Fruit fly (Drosophila melanogaster) whole organism, embryonic: ENCODE results near the gene CG15536.
A peak's percentile ranks its signal among the peaks of the same experiment; 100 is the strongest.

Experiments used
- BtbVII ChIP-seq: fragments of 200-800 bp; sonication (Bioruptor generic); optimal IDR thresholded peaks from 3 replicates; lab custom pipeline; 2017; ENCODE audit warnings: missing biosample characterization, mild to moderate bottlenecking, missing genetic modification characterization
- CG11093 ChIP-seq: fragments of 200-800 bp; sonication (Bioruptor generic); IDR thresholded peaks from 3 replicates; pipeline ENCODE4 v1.3.6; 2022; ENCODE audit warnings: missing biosample characterization, missing genetic modification characterization
- CG11247 ChIP-seq: fragments of 200-800 bp; sonication (Bioruptor generic); IDR thresholded peaks from 2 replicates; pipeline ENCODE4 v1.3.6; 2022; ENCODE audit warnings: missing biosample characterization, missing genetic modification characterization
- CG11504 ChIP-seq: fragments of 200-800 bp; sonication (Bioruptor generic); optimal IDR thresholded peaks from 3 replicates; lab custom pipeline; 2019; ENCODE audit warnings: missing biosample characterization, mild to moderate bottlenecking, missing genetic modification characterization, moderate library complexity
- CG12071 ChIP-seq: fragments of 200-800 bp; sonication (Bioruptor generic); optimal IDR thresholded peaks from 3 replicates; lab custom pipeline; 2018; ENCODE audit warnings: missing biosample characterization, mild to moderate bottlenecking, missing genetic modification characterization
- CG12744 ChIP-seq: fragments of 200-800 bp; sonication (Bioruptor generic); optimal IDR thresholded peaks from 2 replicates; lab custom pipeline; 2016; ENCODE audit warnings: missing biosample characterization, missing genetic modification characterization
- CG13424 ChIP-seq: fragments of 200-800 bp; sonication (Bioruptor generic); optimal IDR thresholded peaks from 2 replicates; lab custom pipeline; 2019; ENCODE audit warnings: missing biosample characterization, mild to moderate bottlenecking, missing genetic modification characterization, moderate library complexity
- CG14441 ChIP-seq: fragments of 200-800 bp; sonication (Bioruptor generic); IDR thresholded peaks from 2 replicates; pipeline ENCODE4 v1.3.6; 2022; ENCODE audit warnings: missing biosample characterization, missing genetic modification characterization
- CG15601 ChIP-seq: fragments of 200-800 bp; sonication (Bioruptor generic); optimal IDR thresholded peaks from 3 replicates; lab custom pipeline; 2019; ENCODE audit warnings: missing biosample characterization, mild to moderate bottlenecking, missing genetic modification characterization, moderate library complexity
- CG1647 ChIP-seq: fragments of 200-800 bp; sonication (Bioruptor generic); optimal IDR thresholded peaks from 3 replicates; lab custom pipeline; 2016; ENCODE audit warnings: missing biosample characterization, missing genetic modification characterization
- CG17361 ChIP-seq: fragments of 200-800 bp; sonication (Bioruptor generic); IDR thresholded peaks from 3 replicates; pipeline ENCODE4 v1.3.6; 2022; ENCODE audit warnings: missing biosample characterization, missing genetic modification characterization
- CG17802 ChIP-seq: fragments of 200-800 bp; sonication (Bioruptor generic); optimal IDR thresholded peaks from 2 replicates; lab custom pipeline; 2018; ENCODE audit warnings: missing biosample characterization, mild to moderate bottlenecking, missing genetic modification characterization, moderate library complexity
- CG17912 ChIP-seq: fragments of 200-800 bp; sonication (Bioruptor generic); optimal IDR thresholded peaks from 2 replicates; lab custom pipeline; 2018; ENCODE audit warnings: missing biosample characterization, mild to moderate bottlenecking, missing genetic modification characterization
- CG33557 ChIP-seq: fragments of 200-800 bp; sonication (Bioruptor generic); optimal IDR thresholded peaks from 2 replicates; lab custom pipeline; 2019; ENCODE audit warnings: missing biosample characterization, mild to moderate bottlenecking, missing genetic modification characterization, moderate library complexity
- CG3847 ChIP-seq: fragments of 200-800 bp; sonication (Bioruptor generic); IDR thresholded peaks from 2 replicates; pipeline ENCODE4 v1.3.6; 2022; ENCODE audit warnings: missing biosample characterization, missing genetic modification characterization
- CG4360 ChIP-seq: fragments of 200-800 bp; sonication (Bioruptor generic); IDR thresholded peaks from 2 replicates; pipeline ENCODE4 v1.3.6; 2022; ENCODE audit warnings: missing biosample characterization, missing genetic modification characterization
- CG6272 ChIP-seq: fragments of 200-800 bp; sonication (Bioruptor generic); IDR thresholded peaks from 2 replicates; pipeline ENCODE4 v1.3.6; 2022; ENCODE audit warnings: missing biosample characterization, missing genetic modification characterization
- CG6654 ChIP-seq: fragments of 200-800 bp; sonication (Bioruptor generic); optimal IDR thresholded peaks from 2 replicates; lab custom pipeline; 2017; ENCODE audit warnings: missing biosample characterization, mild to moderate bottlenecking, missing genetic modification characterization
- CG6791 ChIP-seq: fragments of 200-800 bp; sonication (Bioruptor generic); IDR thresholded peaks from 3 replicates; pipeline ENCODE4 v1.3.6; 2022; ENCODE audit warnings: missing biosample characterization, missing genetic modification characterization; ENCODE audit not compliant: partially characterized antibody
- CG6854 ChIP-seq: fragments of 200-800 bp; sonication (Bioruptor generic); optimal IDR thresholded peaks from 3 replicates; lab custom pipeline; 2017; ENCODE audit warnings: missing biosample characterization, mild to moderate bottlenecking, missing genetic modification characterization
- CG8388 ChIP-seq: fragments of 200-800 bp; sonication (Bioruptor generic); optimal IDR thresholded peaks from 2 replicates; lab custom pipeline; 2019; ENCODE audit warnings: missing biosample characterization, mild to moderate bottlenecking, missing genetic modification characterization, moderate library complexity
- CG9932 ChIP-seq: fragments of 200-800 bp; sonication (Bioruptor generic); IDR thresholded peaks from 2 replicates; pipeline ENCODE4 v1.3.6; 2022; ENCODE audit warnings: missing biosample characterization, missing genetic modification characterization
- Chrac-16 ChIP-seq: fragments of 200-800 bp; sonication (Bioruptor generic); optimal IDR thresholded peaks from 3 replicates; lab custom pipeline; 2016; ENCODE audit warnings: missing biosample characterization, missing genetic modification characterization
- CoRest ChIP-seq: fragments of 200-800 bp; sonication (Bioruptor generic); optimal IDR thresholded peaks from 3 replicates; lab custom pipeline; 2018; ENCODE audit warnings: missing biosample characterization, mild to moderate bottlenecking, missing genetic modification characterization, moderate library complexity
- Dek ChIP-seq: fragments of 200-800 bp; sonication (Bioruptor generic); optimal IDR thresholded peaks from 3 replicates; lab custom pipeline; 2019; ENCODE audit warnings: missing biosample characterization, mild to moderate bottlenecking, missing genetic modification characterization, moderate library complexity
- HmgZ ChIP-seq: fragments of 200-800 bp; sonication (Bioruptor generic); optimal IDR thresholded peaks from 2 replicates; lab custom pipeline; 2018; ENCODE audit warnings: missing biosample characterization, mild to moderate bottlenecking, missing genetic modification characterization
- Lim3 ChIP-seq: fragments of 200-800 bp; sonication (Bioruptor generic); IDR thresholded peaks from 2 replicates; pipeline ENCODE4 v1.3.6; 2022; ENCODE audit warnings: missing biosample characterization, missing genetic modification characterization
- Lpt ChIP-seq: fragments of >200 bp; optimal IDR thresholded peaks from 2 replicates; lab custom pipeline; 2018; ENCODE audit warnings: missing biosample characterization, missing genetic modification characterization
- Med ChIP-seq: fragments of 200-800 bp; sonication (Bioruptor generic); peaks from one replicate; lab custom pipeline; 2016; ENCODE audit warnings: missing biosample characterization, missing genetic modification characterization, mild to moderate bottlenecking, inconsistent platforms, moderate library complexity
- Nf-YC ChIP-seq: fragments of 200-800 bp; optimal IDR thresholded peaks from 3 replicates; lab custom pipeline; 2019; ENCODE audit warnings: missing biosample characterization, mild to moderate bottlenecking, missing genetic modification characterization, moderate library complexity
- Poxn ChIP-seq: fragments of 200-800 bp; sonication (Bioruptor generic); IDR thresholded peaks from 2 replicates; pipeline ENCODE4 v1.3.6; 2022; ENCODE audit warnings: missing biosample characterization, missing genetic modification characterization
- Side ChIP-seq: fragments of 200-800 bp; sonication (Bioruptor generic); optimal IDR thresholded peaks from 2 replicates; lab custom pipeline; 2016; ENCODE audit warnings: missing biosample characterization, missing genetic modification characterization
- Sry-β ChIP-seq: fragments of 200-800 bp; sonication (Bioruptor generic); optimal IDR thresholded peaks from 2 replicates; lab custom pipeline; 2018; ENCODE audit warnings: missing biosample characterization, mild to moderate bottlenecking, missing genetic modification characterization, moderate library complexity
- Xbp1 ChIP-seq: fragments of 200-800 bp; sonication (Bioruptor generic); optimal IDR thresholded peaks from 3 replicates; lab custom pipeline; 2016; ENCODE audit warnings: missing biosample characterization, mild to moderate bottlenecking, missing genetic modification characterization
- cato ChIP-seq: fragments of 200-800 bp; sonication (Bioruptor generic); optimal IDR thresholded peaks from 2 replicates; lab custom pipeline; 2016; ENCODE audit warnings: missing biosample characterization, missing genetic modification characterization, borderline replicate concordance
- chm ChIP-seq: fragments of 200-800 bp; sonication (Bioruptor generic); IDR thresholded peaks from 2 replicates; pipeline ENCODE4 v1.3.6; 2022; ENCODE audit warnings: missing biosample characterization, missing genetic modification characterization
- crc ChIP-seq: fragments of 200-800 bp; sonication (Bioruptor generic); optimal IDR thresholded peaks from 2 replicates; lab custom pipeline; 2016; ENCODE audit warnings: missing biosample characterization, missing genetic modification characterization
- dmrt11E ChIP-seq: fragments of 200-800 bp; sonication (Bioruptor generic); optimal IDR thresholded peaks from 3 replicates; lab custom pipeline; 2018; ENCODE audit warnings: missing biosample characterization, mild to moderate bottlenecking, missing genetic modification characterization, moderate library complexity
- eyg ChIP-seq: fragments of 200-800 bp; sonication (Bioruptor generic); optimal IDR thresholded peaks from 3 replicates; lab custom pipeline; 2016; ENCODE audit warnings: missing biosample characterization, missing genetic modification characterization
- gcm2 ChIP-seq: fragments of 200-800 bp; sonication (Bioruptor generic); optimal IDR thresholded peaks from 2 replicates; lab custom pipeline; 2016; ENCODE audit warnings: missing biosample characterization, missing genetic modification characterization
- gsb-n ChIP-seq: fragments of 200-800 bp; sonication (Bioruptor generic); optimal IDR thresholded peaks from 3 replicates; lab custom pipeline; 2018; ENCODE audit warnings: missing biosample characterization, mild to moderate bottlenecking, missing genetic modification characterization
- hkb ChIP-seq, 2 experiments: fragments of 200-800 bp in 1 of 2; fragments of >200 bp in 1 of 2; sonication (Bioruptor generic) in 1 of 2; IDR thresholded peaks in 1 of 2; optimal IDR thresholded peaks in 1 of 2; 2 replicates each; pipeline versions ENCODE4 v1.3.6 to Lab custom; 2017 to 2022; ENCODE audit warnings: missing biosample characterization in 1 of 2, missing genetic modification characterization in 1 of 2
- kni ChIP-seq: fragments of 200-800 bp; sonication (Bioruptor generic); optimal IDR thresholded peaks from 3 replicates; lab custom pipeline; 2017; ENCODE audit warnings: mild to moderate bottlenecking, missing biosample characterization, missing genetic modification reagents, missing genetic modification characterization
- lbe ChIP-seq: fragments of 200-800 bp; sonication (Bioruptor generic); optimal IDR thresholded peaks from 2 replicates; lab custom pipeline; 2016; ENCODE audit warnings: missing biosample characterization, mild to moderate bottlenecking, missing genetic modification characterization
- mirr ChIP-seq: fragments of 200-800 bp; sonication (Bioruptor generic); optimal IDR thresholded peaks from 3 replicates; lab custom pipeline; 2018; ENCODE audit warnings: missing biosample characterization, mild to moderate bottlenecking, missing genetic modification characterization
- ranshi ChIP-seq: fragments of 200-800 bp; sonication (Bioruptor generic); IDR thresholded peaks from 2 replicates; pipeline ENCODE4 v1.3.6; 2022; ENCODE audit warnings: missing biosample characterization, missing genetic modification characterization
- repo ChIP-seq: fragments of 200-800 bp; sonication (Bioruptor generic); optimal IDR thresholded peaks from 2 replicates; lab custom pipeline; 2016; ENCODE audit warnings: missing biosample characterization, missing genetic modification characterization
- seq ChIP-seq: fragments of 200-800 bp; sonication (Bioruptor generic); IDR thresholded peaks from 2 replicates; pipeline ENCODE4 v1.3.6; 2022; ENCODE audit warnings: missing biosample characterization, missing genetic modification characterization
- sna ChIP-seq: fragments of 200-800 bp; sonication (Bioruptor generic); IDR thresholded peaks from 2 replicates; pipeline ENCODE4 v1.3.6; 2022; ENCODE audit warnings: missing biosample characterization, missing genetic modification characterization; ENCODE audit not compliant: partially characterized antibody
- ttk ChIP-seq: fragments of 200-800 bp; sonication (Bioruptor generic); IDR thresholded peaks from 2 replicates; pipeline ENCODE4 v2.1.2; 2022; ENCODE audit warnings: missing biosample characterization, missing genetic modification characterization

Gene CG15536

dm6 chr3R:30465775-30466494 lies 41.0 kb upstream of the CG15536 start, which contains the start of gene PH4alphaEFB (continued):
- TF ChIP-seq Poxn (GFP tag; lab: Robert Waterston, UW) (no peak), gcm2 (GFP tag; lab: Kevin White, UChicago) (no peak), CG6654 (GFP tag; lab: Kevin White, UChicago) (no peak), CG1647 (GFP tag; lab: Kevin White, UChicago) (no peak), CG17802 (tag; lab: Kevin White, UChicago) (no peak), ttk (no peak), chm (no peak; the same call in 1 of the 2 replicates), lbe (GFP tag; lab: Kevin White, UChicago) (peak; percentile 47), Xbp1 (GFP tag; lab: Kevin White, UChicago) (peak; percentile 5), gsb-n (tag; lab: Kevin White, UChicago) (peak; percentile 78), Med (GFP tag; lab: Kevin White, UChicago) (peak; percentile 43), CG3847 (GFP tag; lab: Robert Waterston, UW) (no peak), repo (no peak), Chrac-16 (GFP tag; lab: Kevin White, UChicago) (no peak), hkb (optimal IDR thresholded peaks at IDR 0.05; lab: Kevin White, UChicago) (no peak), hkb (GFP tag; IDR thresholded peaks at IDR 0.05; lab: Robert Waterston, UW) (peak; percentile 34; the same call in 1 of the 2 replicates), CG33557 (peak; percentile 7), Sry-β (GFP tag; lab: Kevin White, UChicago) (no peak), ranshi (no peak), CG14441 (no peak), dmrt11E (tag; lab: Kevin White, UChicago) (no peak), CG8388 (GFP tag; lab: Kevin White, UChicago) (no peak), CG17912 (GFP tag; lab: Kevin White, UChicago) (no peak), CoRest (no peak), sna (0 out of 2 replicates have a peak, but pooled peaks have one; percentile 12), CG12071 (GFP tag; lab: Kevin White, UChicago) (no peak), Nf-YC (peak; percentile 34), CG17361 (GFP tag; lab: Robert Waterston, UW) (no peak), BtbVII (GFP tag; lab: Kevin White, UChicago) (no peak), Lpt (GFP tag; lab: Kevin White, UChicago) (no peak), CG9932 (GFP tag; lab: Robert Waterston, UW) (no peak), crc (no peak), cato (GFP tag; lab: Kevin White, UChicago) (no peak), CG11247 (no peak), CG11093 (no peak), HmgZ (tag; lab: Kevin White, UChicago) (no peak), seq (GFP tag; lab: Robert Waterston, UW) (no peak), CG4360 (no peak), CG11504 (tag; lab: Kevin White, UChicago) (peak; percentile 29), Lim3 (GFP tag; lab: Robert Waterston, UW) (no peak), Dek (no peak), CG15601 (tag; lab: Kevin White, UChicago) (no peak), CG6791 (GFP tag; lab: Robert Waterston, UW) (no peak), CG6854 (no peak), CG13424 (tag; lab: Kevin White, UChicago) (no peak), Side (GFP tag; lab: Kevin White, UChicago) (no peak), eyg (no peak), kni (GFP tag; lab: Kevin White, UChicago) (peak; percentile 3), CG12744 (GFP tag; lab: Kevin White, UChicago) (no peak), CG6272 (no peak), mirr (peak; percentile 14)
